Fruit fly (Drosophila melanogaster) whole organism, pupa: ENCODE data around the gene BORCS6.

ENCODE experiments used
- CG10348 ChIP-seq: fragments of 200-800 bp; sonication (Bioruptor generic); IDR thresholded peaks from 2 replicates; pipeline ENCODE4 v1.3.6; 2022; ENCODE audit warnings: missing biosample characterization, missing genetic modification characterization
- CG12605 ChIP-seq: fragments of 200-800 bp; sonication (Bioruptor generic); IDR thresholded peaks from 2 replicates; pipeline ENCODE4 v1.3.6; 2022; ENCODE audit warnings: missing biosample characterization, missing genetic modification characterization
- CG13204 ChIP-seq: fragments of 200-800 bp; sonication (Bioruptor generic); optimal IDR thresholded peaks from 2 replicates; lab custom pipeline; 2018; ENCODE audit warnings: missing biosample characterization, mild to moderate bottlenecking, missing genetic modification characterization, moderate library complexity
- CG14655 ChIP-seq: fragments of 200-800 bp; sonication (Bioruptor generic); optimal IDR thresholded peaks from 3 replicates; lab custom pipeline; 2017; ENCODE audit warnings: mild to moderate bottlenecking, missing biosample characterization, missing genetic modification reagents, missing genetic modification characterization
- CG15710 ChIP-seq: fragments of 200-800 bp; sonication (Bioruptor generic); optimal IDR thresholded peaks from 2 replicates; lab custom pipeline; 2018; ENCODE audit warnings: missing biosample characterization, mild to moderate bottlenecking, missing genetic modification characterization, moderate library complexity
- CG17806 ChIP-seq: fragments of 200-800 bp; sonication (Bioruptor generic); optimal IDR thresholded peaks from 2 replicates; lab custom pipeline; 2018; ENCODE audit warnings: missing biosample characterization, mild to moderate bottlenecking, missing genetic modification characterization, moderate library complexity
- CG32121 ChIP-seq: fragments of 200-800 bp; sonication (Bioruptor generic); IDR thresholded peaks from 2 replicates; pipeline ENCODE4 v1.3.6; 2022; ENCODE audit warnings: missing biosample characterization, missing genetic modification characterization
- CG34367 ChIP-seq: fragments of 200-800 bp; sonication (Bioruptor generic); optimal IDR thresholded peaks from 2 replicates; lab custom pipeline; 2018; ENCODE audit warnings: missing biosample characterization, mild to moderate bottlenecking, missing genetic modification characterization
- CG4496 ChIP-seq: fragments of 200-800 bp; sonication (Bioruptor generic); IDR thresholded peaks from 3 replicates; pipeline ENCODE4 v1.3.6; 2022; ENCODE audit warnings: missing biosample characterization, missing genetic modification characterization
- CG8159 ChIP-seq: fragments of 200-800 bp; sonication (Bioruptor generic); optimal IDR thresholded peaks from 3 replicates; lab custom pipeline; 2018; ENCODE audit warnings: missing biosample characterization, mild to moderate bottlenecking, missing genetic modification characterization, moderate library complexity
- CG8301 ChIP-seq: fragments of 200-800 bp; sonication (Bioruptor generic); optimal IDR thresholded peaks from 2 replicates; lab custom pipeline; 2018; ENCODE audit warnings: missing biosample characterization, mild to moderate bottlenecking, missing genetic modification characterization
- CG9948 ChIP-seq: fragments of 200-800 bp; sonication (Bioruptor generic); optimal IDR thresholded peaks from 2 replicates; lab custom pipeline; 2018; ENCODE audit warnings: missing biosample characterization, mild to moderate bottlenecking, missing genetic modification characterization, moderate library complexity
- D1 ChIP-seq: fragments of 200-800 bp; sonication (Bioruptor generic); optimal IDR thresholded peaks from 2 replicates; lab custom pipeline; 2018; ENCODE audit warnings: missing biosample characterization, mild to moderate bottlenecking, missing genetic modification characterization, moderate library complexity
- EcR ChIP-seq: fragments of 200-800 bp; sonication (Bioruptor generic); optimal IDR thresholded peaks from 3 replicates; lab custom pipeline; 2019; ENCODE audit warnings: missing biosample characterization, missing genetic modification characterization, mild to moderate bottlenecking, moderate library complexity, missing genetic modification reagents
- Ets98B ChIP-seq: fragments of 200-800 bp; sonication (Bioruptor generic); IDR thresholded peaks from 2 replicates; pipeline ENCODE4 v1.3.6; 2022; ENCODE audit warnings: missing biosample characterization, missing genetic modification characterization
- Pif1A ChIP-seq: fragments of 200-800 bp; sonication (Bioruptor generic); optimal IDR thresholded peaks from 3 replicates; lab custom pipeline; 2016; ENCODE audit warnings: missing biosample characterization, missing genetic modification characterization
- Pif1B ChIP-seq: fragments of 200-800 bp; sonication (Bioruptor generic); optimal IDR thresholded peaks from 3 replicates; lab custom pipeline; 2016; ENCODE audit warnings: missing biosample characterization, missing genetic modification characterization
- Snoo ChIP-seq: fragments of 200-800 bp; sonication (Bioruptor generic); optimal IDR thresholded peaks from 3 replicates; lab custom pipeline; 2017; ENCODE audit warnings: missing biosample characterization, mild to moderate bottlenecking, missing genetic modification characterization, inconsistent platforms
- fd96Ca ChIP-seq: fragments of 200-800 bp; sonication (Bioruptor generic); IDR thresholded peaks from 3 replicates; pipeline ENCODE4 v1.3.6; 2022; ENCODE audit warnings: missing biosample characterization, missing genetic modification characterization
- gl ChIP-seq: fragments of 200-800 bp; sonication (Bioruptor generic); optimal IDR thresholded peaks from 2 replicates; lab custom pipeline; 2018; ENCODE audit warnings: missing biosample characterization, mild to moderate bottlenecking, missing genetic modification characterization
- rn ChIP-seq: fragments of 200-800 bp; sonication (Bioruptor generic); IDR thresholded peaks from 2 replicates; pipeline ENCODE4 v1.3.6; 2022; ENCODE audit warnings: missing biosample characterization, missing genetic modification characterization

BORCS6 gene

DNA sequence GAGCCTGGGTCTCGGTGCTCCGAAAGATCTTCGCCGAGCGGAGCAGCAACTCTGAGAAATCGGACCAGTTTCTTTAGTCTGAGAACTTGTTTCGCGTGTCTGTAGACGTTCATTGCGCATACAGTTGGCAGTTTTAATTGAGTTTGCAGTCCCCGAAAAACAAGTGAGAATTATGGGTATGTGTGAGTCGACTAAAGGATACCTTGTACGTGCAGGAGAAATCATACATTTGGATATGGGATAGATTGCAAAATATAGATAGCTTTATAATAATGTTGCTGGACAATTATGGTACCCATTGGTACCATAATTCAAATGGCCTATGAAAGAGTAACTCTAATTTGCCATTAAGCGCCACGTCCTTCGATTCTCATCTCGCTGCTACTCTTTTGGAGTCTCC, 11.8 kb downstream of the BORCS6 start:
- TF ChIP-seq gl (tag; lab: Kevin White, UChicago) (no peak), CG4496 (GFP tag; lab: Robert Waterston, UW) (peak; percentile 27; the same call in 1 of the 3 replicates)

dm6 chr3L:552950-553349, 12.3 kb downstream of the BORCS6 start:
- peak; percentile 71 for TF ChIP-seq CG12605 (GFP tag; lab: Robert Waterston, UW)
- TF ChIP-seq CG34367 = peak; percentile 88
- TF ChIP-seq CG13204 (GFP tag; lab: Kevin White, UChicago) = peak; percentile 93
- TF ChIP-seq Ets98B (GFP tag; lab: Robert Waterston, UW) = peak; percentile 85
- TF ChIP-seq CG8159 (tag; lab: Kevin White, UChicago) = peak; percentile 96
- TF ChIP-seq rn (GFP tag; lab: Robert Waterston, UW) = peak; percentile 79
- peak; percentile 88 for TF ChIP-seq CG9948
- peak; percentile 92 for TF ChIP-seq CG4496 (GFP tag; lab: Robert Waterston, UW)
- peak; percentile 94 for TF ChIP-seq Pif1A
- peak; percentile 89 for TF ChIP-seq Snoo (tag; lab: Kevin White, UChicago)
- TF ChIP-seq fd96Ca (GFP tag; lab: Robert Waterston, UW) = peak; percentile 84
- peak; percentile 92 for TF ChIP-seq Pif1B (GFP tag; lab: Kevin White, UChicago)
- TF ChIP-seq CG17806 (tag; lab: Kevin White, UChicago) = peak; percentile 93
- TF ChIP-seq CG10348 (GFP tag; lab: Robert Waterston, UW) = 0 out of 2 replicates have a peak, but pooled peaks have one; percentile 13
- peak; percentile 84 for TF ChIP-seq D1 (tag; lab: Kevin White, UChicago)
- peak; percentile 97 for TF ChIP-seq CG15710 (tag; lab: Kevin White, UChicago)
- peak; percentile 64 for TF ChIP-seq CG8301 (tag; lab: Kevin White, UChicago)
- TF ChIP-seq CG14655 = peak; percentile 67
- peak; percentile 86 for TF ChIP-seq EcR
- TF ChIP-seq CG32121 (GFP tag; lab: Robert Waterston, UW) = peak; percentile 79
- TF ChIP-seq gl (tag; lab: Kevin White, UChicago) = peak; percentile 94

- TF ChIP-seq CG14655 (peak; percentile 80), Pif1B (GFP tag; lab: Kevin White, UChicago) (peak; percentile 31), CG4496 (GFP tag; lab: Robert Waterston, UW) (peak; percentile 83; the same call in 2 of the 3 replicates), CG8301 (tag; lab: Kevin White, UChicago) (peak; percentile 79), gl (tag; lab: Kevin White, UChicago) (no peak), CG10348 (GFP tag; lab: Robert Waterston, UW) (no peak), CG15710 (tag; lab: Kevin White, UChicago) (peak; percentile 43), CG8159 (tag; lab: Kevin White, UChicago) (peak; percentile 61), CG34367 (peak; percentile 34), CG17806 (tag; lab: Kevin White, UChicago) (peak; percentile 60), Snoo (tag; lab: Kevin White, UChicago) (no peak), Ets98B (GFP tag; lab: Robert Waterston, UW) (peak; percentile 58), CG13204 (GFP tag; lab: Kevin White, UChicago) (no peak), CG9948 (peak; percentile 69), fd96Ca (GFP tag; lab: Robert Waterston, UW) (peak; percentile 10; the same call in 1 of the 3 replicates), EcR (no peak), CG32121 (GFP tag; lab: Robert Waterston, UW) (peak; percentile 40; the same call in 1 of the 2 replicates), CG12605 (GFP tag; lab: Robert Waterston, UW) (peak; percentile 73), Pif1A (peak; percentile 59), D1 (tag; lab: Kevin White, UChicago) (no peak), rn (GFP tag; lab: Robert Waterston, UW) (peak; percentile 39; the same call in 1 of the 2 replicates)
These were observed 13.9 kb downstream of the BORCS6 start for dm6 chr3L:554577-554976.

- TF ChIP-seq gl (tag; lab: Kevin White, UChicago) (no peak), CG9948 (no peak), EcR (peak; percentile 6), Pif1B (GFP tag; lab: Kevin White, UChicago) (no peak)
These were observed 14.7 kb downstream of the BORCS6 start for dm6 chr3L:555326-555725.

DNA sequence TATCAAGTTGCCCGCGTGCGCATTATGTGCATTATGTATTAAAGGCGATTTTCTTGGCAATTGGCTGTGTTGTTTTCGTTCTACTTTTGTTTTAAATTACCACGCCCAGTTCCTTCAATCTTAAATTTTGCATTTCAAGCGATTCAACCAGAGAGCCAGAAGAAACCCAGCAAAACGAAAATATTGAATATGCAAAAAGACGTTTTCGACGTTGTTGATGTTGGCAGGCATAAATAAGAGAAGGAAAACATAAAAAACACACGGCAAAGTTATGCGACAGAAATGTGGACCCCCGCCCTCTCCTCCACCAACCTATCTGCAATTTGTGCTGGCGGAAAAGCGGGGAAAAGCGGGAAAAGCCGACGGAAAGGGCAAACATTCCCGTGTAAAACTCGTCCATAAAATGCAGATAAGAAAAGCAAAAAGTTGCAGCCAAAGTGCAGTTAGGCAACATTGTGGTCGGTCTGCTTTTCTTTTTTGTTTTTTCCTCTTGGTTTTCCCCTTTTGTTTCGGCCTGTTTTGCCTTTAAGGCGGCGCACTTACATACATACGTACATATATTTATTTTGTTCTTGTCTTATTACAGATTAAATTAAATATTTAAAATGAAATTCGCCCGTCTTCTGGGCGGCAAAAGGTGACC, 15.4 kb downstream of the BORCS6 start:
- TF ChIP-seq CG4496 (GFP tag; lab: Robert Waterston, UW) = 0 out of 3 replicates have a peak, but pooled peaks have one; percentile 37
- no peak for TF ChIP-seq CG14655

- no peak for TF ChIP-seq Pif1B (GFP tag; lab: Kevin White, UChicago)
- peak; percentile 57 for TF ChIP-seq Snoo (tag; lab: Kevin White, UChicago)
- no peak for TF ChIP-seq gl (tag; lab: Kevin White, UChicago)
- peak; percentile 75 for TF ChIP-seq CG12605 (GFP tag; lab: Robert Waterston, UW)
- peak; percentile 89 for TF ChIP-seq CG4496 (GFP tag; lab: Robert Waterston, UW)
- peak; percentile 71 for TF ChIP-seq CG13204 (GFP tag; lab: Kevin White, UChicago)
- TF ChIP-seq CG8301 (tag; lab: Kevin White, UChicago) = peak; percentile 36
- TF ChIP-seq Ets98B (GFP tag; lab: Robert Waterston, UW) = peak; percentile 89
- TF ChIP-seq CG17806 (tag; lab: Kevin White, UChicago) = peak; percentile 53
- peak; percentile 52 for TF ChIP-seq CG34367
- TF ChIP-seq CG10348 (GFP tag; lab: Robert Waterston, UW) = peak; percentile 56; the same call in 1 of the 2 replicates
- TF ChIP-seq Pif1A = peak; percentile 53
- peak; percentile 71 for TF ChIP-seq CG15710 (tag; lab: Kevin White, UChicago)
- peak; percentile 65 for TF ChIP-seq CG8159 (tag; lab: Kevin White, UChicago)
- TF ChIP-seq rn (GFP tag; lab: Robert Waterston, UW) = peak; percentile 60
- peak; percentile 15 for TF ChIP-seq EcR
- peak; percentile 90 for TF ChIP-seq fd96Ca (GFP tag; lab: Robert Waterston, UW)
- no peak for TF ChIP-seq D1 (tag; lab: Kevin White, UChicago)
- TF ChIP-seq CG14655 = peak; percentile 55
- TF ChIP-seq CG9948 = peak; percentile 44
- peak; percentile 89 for TF ChIP-seq CG32121 (GFP tag; lab: Robert Waterston, UW)
These were observed 16.6 kb downstream of the BORCS6 start for dm6 chr3L:557294-557693.
